Fruit fly (Drosophila melanogaster) whole organism, embryonic: ENCODE results near the gene CG42393.

ENCODE experiments used
- Awh ChIP-seq: fragments of 200-800 bp; sonication (Bioruptor generic); IDR thresholded peaks from 2 replicates; pipeline ENCODE4, ENCODE4 v1.3.6; 2022; ENCODE audit warnings: missing biosample characterization, missing genetic modification characterization
- B-H1 ChIP-seq: fragments of 200-800 bp; sonication (Bioruptor generic); IDR thresholded peaks from 3 replicates; pipeline ENCODE4 v1.3.6; 2022; ENCODE audit warnings: missing biosample characterization, missing genetic modification characterization
- CG10431 ChIP-seq: fragments of 200-800 bp; sonication (Bioruptor generic); optimal IDR thresholded peaks from 3 replicates; lab custom pipeline; 2018; ENCODE audit warnings: missing biosample characterization, mild to moderate bottlenecking, missing genetic modification characterization
- CG10654 ChIP-seq: fragments of 200-800 bp; sonication (Bioruptor generic); optimal IDR thresholded peaks from 2 replicates; lab custom pipeline; 2016; ENCODE audit warnings: missing biosample characterization, missing genetic modification characterization
- CG11085 ChIP-seq: fragments of 200-800 bp; sonication (Bioruptor generic); IDR thresholded peaks from 2 replicates; pipeline ENCODE4 v1.3.6; 2022; ENCODE audit warnings: missing biosample characterization, missing genetic modification characterization
- CG11723 ChIP-seq: fragments of 200-800 bp; sonication (Bioruptor generic); optimal IDR thresholded peaks from 2 replicates; lab custom pipeline; 2017; ENCODE audit warnings: missing biosample characterization, mild to moderate bottlenecking, missing genetic modification characterization
- CG13775 ChIP-seq: fragments of 200-800 bp; sonication (Bioruptor generic); optimal IDR thresholded peaks from 3 replicates; lab custom pipeline; 2017; ENCODE audit warnings: missing biosample characterization, mild to moderate bottlenecking, missing genetic modification characterization
- CG14860 ChIP-seq: fragments of 200-800 bp; sonication (Bioruptor generic); IDR thresholded peaks from 3 replicates; pipeline ENCODE4 v1.3.6; 2022; ENCODE audit warnings: missing biosample characterization, missing genetic modification characterization; ENCODE audit not compliant: partially characterized antibody
- CG15514 ChIP-seq: fragments of 200-800 bp; sonication (Bioruptor generic); optimal IDR thresholded peaks from 3 replicates; lab custom pipeline; 2017; ENCODE audit warnings: missing biosample characterization, missing genetic modification characterization, mild to moderate bottlenecking, moderate library complexity, missing genetic modification reagents
- CG1602 ChIP-seq: fragments of 200-800 bp; sonication (Bioruptor generic); optimal IDR thresholded peaks from 3 replicates; lab custom pipeline; 2016; ENCODE audit warnings: missing biosample characterization, missing genetic modification characterization
- CG17328 ChIP-seq: fragments of 200-800 bp; sonication (Bioruptor generic); IDR thresholded peaks from 2 replicates; pipeline ENCODE4 v1.3.6; 2022; ENCODE audit warnings: missing biosample characterization, missing genetic modification characterization
- CG17361 ChIP-seq: fragments of 200-800 bp; sonication (Bioruptor generic); IDR thresholded peaks from 3 replicates; pipeline ENCODE4 v1.3.6; 2022; ENCODE audit warnings: missing biosample characterization, missing genetic modification characterization
- CG17612 ChIP-seq: fragments of 200-800 bp; sonication (Bioruptor generic); IDR thresholded peaks from 2 replicates; pipeline ENCODE4 v1.3.6; 2022; ENCODE audit warnings: missing biosample characterization, missing genetic modification characterization
- CG33213 ChIP-seq: fragments of 200-800 bp; sonication (Bioruptor generic); optimal IDR thresholded peaks from 3 replicates; lab custom pipeline; 2016; ENCODE audit warnings: missing biosample characterization, missing genetic modification characterization
- CG34224 ChIP-seq: fragments of 200-800 bp; sonication (Bioruptor generic); IDR thresholded peaks from 3 replicates; pipeline ENCODE4 v1.3.6; 2022; ENCODE audit warnings: missing biosample characterization, missing genetic modification characterization; ENCODE audit not compliant: partially characterized antibody
- CG4707 ChIP-seq: fragments of 200-800 bp; sonication (Bioruptor generic); optimal IDR thresholded peaks from 2 replicates; lab custom pipeline; 2018; ENCODE audit warnings: missing biosample characterization, mild to moderate bottlenecking, missing genetic modification characterization, moderate library complexity
- CG6175 ChIP-seq: fragments of 200-800 bp; sonication (Bioruptor generic); IDR thresholded peaks from 3 replicates; pipeline ENCODE4 v1.3.6; 2022; ENCODE audit warnings: missing biosample characterization, missing genetic modification characterization
- CG7271 ChIP-seq: fragments of 200-800 bp; sonication (Bioruptor generic); optimal IDR thresholded peaks from 2 replicates; lab custom pipeline; 2018; ENCODE audit warnings: missing biosample characterization, mild to moderate bottlenecking, missing genetic modification characterization, moderate library complexity
- CG7745 ChIP-seq: fragments of 200-800 bp; sonication (Bioruptor generic); optimal IDR thresholded peaks from 2 replicates; lab custom pipeline; 2018; ENCODE audit warnings: missing biosample characterization, mild to moderate bottlenecking, missing genetic modification characterization, moderate library complexity
- CG7928 ChIP-seq: fragments of 200-800 bp; sonication (Bioruptor generic); optimal IDR thresholded peaks from 2 replicates; lab custom pipeline; 2017; ENCODE audit warnings: missing biosample characterization, mild to moderate bottlenecking, missing genetic modification characterization
- CG7963 ChIP-seq: fragments of 200-800 bp; sonication (Bioruptor generic); IDR thresholded peaks from 3 replicates; pipeline ENCODE4 v1.3.6; 2022; ENCODE audit warnings: missing biosample characterization, missing genetic modification characterization; ENCODE audit not compliant: partially characterized antibody
- CG9817 ChIP-seq: fragments of 200-800 bp; sonication (Bioruptor generic); optimal IDR thresholded peaks from 2 replicates; lab custom pipeline; 2018; ENCODE audit warnings: missing biosample characterization, mild to moderate bottlenecking, missing genetic modification characterization, moderate library complexity
- D19B ChIP-seq: fragments of 200-800 bp; sonication (Bioruptor generic); optimal IDR thresholded peaks from 2 replicates; lab custom pipeline; 2017; ENCODE audit warnings: missing biosample characterization, mild to moderate bottlenecking, missing genetic modification characterization
- Eip74EF ChIP-seq, 2 experiments: fragments of 200-800 bp in 1 of 2; fragments of >200 bp in 1 of 2; sonication (Bioruptor generic) in 1 of 2; optimal IDR thresholded peaks; 2 replicates each; lab custom pipeline; 2017 to 2019; ENCODE audit warnings: missing biosample characterization in 2 of 2, missing genetic modification characterization in 2 of 2, mild to moderate bottlenecking in 1 of 2, moderate library complexity in 1 of 2
- H2.0 ChIP-seq: fragments of 200-800 bp; sonication (Bioruptor generic); IDR thresholded peaks from 2 replicates; pipeline ENCODE4 v1.3.6; 2022; ENCODE audit warnings: missing biosample characterization, missing genetic modification characterization
- Mad ChIP-seq: fragments of 200-800 bp; sonication (Bioruptor generic); optimal IDR thresholded peaks from 2 replicates; lab custom pipeline; 2016; ENCODE audit warnings: missing biosample characterization, missing genetic modification characterization
- Xbp1 ChIP-seq: fragments of 200-800 bp; sonication (Bioruptor generic); optimal IDR thresholded peaks from 3 replicates; lab custom pipeline; 2016; ENCODE audit warnings: missing biosample characterization, mild to moderate bottlenecking, missing genetic modification characterization
- cad ChIP-seq: fragments of >200 bp; optimal IDR thresholded peaks from 2 replicates; lab custom pipeline; 2017; ENCODE audit warnings: missing biosample characterization, missing genetic modification characterization
- ci ChIP-seq: fragments of 200-800 bp; sonication (Bioruptor generic); IDR thresholded peaks from 3 replicates; pipeline ENCODE4 v1.3.6; 2022; ENCODE audit warnings: missing biosample characterization, missing genetic modification characterization
- cwo ChIP-seq: fragments of 200-800 bp; sonication (Bioruptor generic); optimal IDR thresholded peaks from 3 replicates; lab custom pipeline; 2017; ENCODE audit warnings: missing biosample characterization, missing genetic modification characterization, mild to moderate bottlenecking, moderate library complexity, missing genetic modification reagents
- dati ChIP-seq: fragments of 200-800 bp; sonication (Bioruptor generic); IDR thresholded peaks from 2 replicates; pipeline ENCODE4 v1.3.6; 2022; ENCODE audit warnings: missing biosample characterization, missing genetic modification characterization
- disco-r ChIP-seq: fragments of 200-800 bp; sonication (Bioruptor generic); optimal IDR thresholded peaks from 2 replicates; lab custom pipeline; 2016; ENCODE audit warnings: missing biosample characterization, missing genetic modification characterization
- dm ChIP-seq: fragments of 200-800 bp; sonication (Bioruptor generic); optimal IDR thresholded peaks from 3 replicates; lab custom pipeline; 2016; ENCODE audit warnings: missing biosample characterization, missing genetic modification characterization
- dysf ChIP-seq: fragments of 200-800 bp; sonication (Bioruptor generic); IDR thresholded peaks from 3 replicates; pipeline ENCODE4 v1.3.6; 2022; ENCODE audit warnings: missing biosample characterization, missing genetic modification characterization
- gcm ChIP-seq: fragments of 200-800 bp; sonication (Bioruptor generic); optimal IDR thresholded peaks from 2 replicates; lab custom pipeline; 2019; ENCODE audit warnings: missing biosample characterization, mild to moderate bottlenecking, missing genetic modification characterization, moderate library complexity
- gcm2 ChIP-seq: fragments of 200-800 bp; sonication (Bioruptor generic); optimal IDR thresholded peaks from 2 replicates; lab custom pipeline; 2016; ENCODE audit warnings: missing biosample characterization, missing genetic modification characterization
- hkb ChIP-seq, 2 experiments: fragments of 200-800 bp in 1 of 2; fragments of >200 bp in 1 of 2; sonication (Bioruptor generic) in 1 of 2; IDR thresholded peaks in 1 of 2; optimal IDR thresholded peaks in 1 of 2; 2 replicates each; pipeline versions ENCODE4 v1.3.6 to Lab custom; 2017 to 2022; ENCODE audit warnings: missing biosample characterization in 1 of 2, missing genetic modification characterization in 1 of 2
- kay ChIP-seq: fragments of 200-800 bp; sonication (Bioruptor generic); optimal IDR thresholded peaks from 2 replicates; lab custom pipeline; 2016; ENCODE audit warnings: missing biosample characterization, missing genetic modification characterization
- kni ChIP-seq: fragments of 200-800 bp; sonication (Bioruptor generic); optimal IDR thresholded peaks from 3 replicates; lab custom pipeline; 2017; ENCODE audit warnings: mild to moderate bottlenecking, missing biosample characterization, missing genetic modification reagents, missing genetic modification characterization
- lilli ChIP-seq: fragments of 200-800 bp; sonication (Bioruptor generic); optimal IDR thresholded peaks from 3 replicates; lab custom pipeline; 2016; ENCODE audit warnings: missing biosample characterization, missing genetic modification characterization
- row ChIP-seq: fragments of 200-800 bp; sonication (Bioruptor generic); IDR thresholded peaks from 3 replicates; pipeline ENCODE4 v1.3.6; 2022; ENCODE audit warnings: missing biosample characterization, missing genetic modification characterization
- sd ChIP-seq: fragments of 200-800 bp; sonication (Bioruptor generic); optimal IDR thresholded peaks from 3 replicates; lab custom pipeline; 2018; ENCODE audit warnings: missing biosample characterization, mild to moderate bottlenecking, missing genetic modification characterization, moderate library complexity
- slp2 ChIP-seq: fragments of 200-800 bp; sonication (Bioruptor generic); optimal IDR thresholded peaks from 2 replicates; lab custom pipeline; 2016; ENCODE audit warnings: missing biosample characterization, missing genetic modification characterization
- stwl ChIP-seq: fragments of 200-800 bp; sonication (Bioruptor generic); optimal IDR thresholded peaks from 3 replicates; lab custom pipeline; 2018; ENCODE audit warnings: missing biosample characterization, mild to moderate bottlenecking, missing genetic modification characterization, moderate library complexity
- sug ChIP-seq: fragments of 200-800 bp; optimal IDR thresholded peaks from 2 replicates; lab custom pipeline; 2019; ENCODE audit warnings: missing biosample characterization, mild to moderate bottlenecking, missing genetic modification characterization, moderate library complexity
- unpg ChIP-seq: fragments of 200-800 bp; sonication (Bioruptor generic); optimal IDR thresholded peaks from 3 replicates; lab custom pipeline; 2018; ENCODE audit warnings: missing biosample characterization, mild to moderate bottlenecking, missing genetic modification characterization, moderate library complexity
- usp ChIP-seq: fragments of >200 bp; optimal IDR thresholded peaks from 2 replicates; lab custom pipeline; 2017; ENCODE audit warnings: missing biosample characterization, missing genetic modification characterization
- vvl ChIP-seq: fragments of 200-800 bp; sonication (Bioruptor generic); IDR thresholded peaks from 2 replicates; pipeline ENCODE4 v1.3.6; 2022; ENCODE audit warnings: missing biosample characterization, missing genetic modification characterization
- zen2 ChIP-seq: fragments of 200-800 bp; sonication (Bioruptor generic); IDR thresholded peaks from 3 replicates; pipeline ENCODE4 v1.3.6; 2022; ENCODE audit warnings: missing biosample characterization, missing genetic modification characterization; ENCODE audit not compliant: partially characterized antibody

The CG42393 gene

dm6 chr3L:18007413-18008164 is 34.9 kb upstream of the CG42393 start (continued):
- TF ChIP-seq ci (GFP tag; lab: Robert Waterston, UW), result no peak
- TF ChIP-seq stwl (tag; lab: Kevin White, UChicago), result no peak
- TF ChIP-seq CG33213 (GFP tag; lab: Kevin White, UChicago), result no peak
- no peak for TF ChIP-seq CG15514 (GFP tag; lab: Kevin White, UChicago)
- TF ChIP-seq CG9817 (tag; lab: Kevin White, UChicago), result no peak
- no peak for TF ChIP-seq Awh
- TF ChIP-seq gcm2, result no peak
- TF ChIP-seq row (GFP tag; lab: Robert Waterston, UW), result no peak
- no peak for TF ChIP-seq CG14860
- TF ChIP-seq zen2 (GFP tag; lab: Robert Waterston, UW), result no peak
- TF ChIP-seq CG17328 (GFP tag; lab: Robert Waterston, UW), result no peak
- no peak for TF ChIP-seq CG7745 (tag; lab: Kevin White, UChicago)
- TF ChIP-seq D19B (GFP tag; lab: Kevin White, UChicago), result no peak
- TF ChIP-seq sd (tag; lab: Kevin White, UChicago), result peak; percentile 32
- TF ChIP-seq CG17361, result no peak
- no peak for TF ChIP-seq unpg (GFP tag; lab: Kevin White, UChicago)
- no peak for TF ChIP-seq cad (GFP tag; lab: Kevin White, UChicago)
- no peak for TF ChIP-seq CG11085 (GFP tag; lab: Robert Waterston, UW)
- no peak for TF ChIP-seq Xbp1 (GFP tag; lab: Kevin White, UChicago)
- TF ChIP-seq CG11723 (GFP tag; lab: Kevin White, UChicago), result no peak
- no peak for TF ChIP-seq disco-r (GFP tag; lab: Kevin White, UChicago)
- no peak for TF ChIP-seq lilli
- no peak for TF ChIP-seq dysf (GFP tag; lab: Robert Waterston, UW)
- TF ChIP-seq gcm, result no peak
- TF ChIP-seq dati (GFP tag; lab: Robert Waterston, UW), result no peak
- no peak for TF ChIP-seq CG34224 (GFP tag; lab: Robert Waterston, UW)
- no peak for TF ChIP-seq CG7928 (GFP tag; lab: Kevin White, UChicago)
- peak; percentile 34 for TF ChIP-seq sug
- TF ChIP-seq usp (GFP tag; lab: Kevin White, UChicago), result no peak
- peak in 1 of 2 experiments; percentile 48 for TF ChIP-seq Eip74EF (GFP tag; optimal IDR thresholded peaks at IDR 0.05; lab: Kevin White, UChicago)
- no peak for TF ChIP-seq CG10431 (GFP tag; lab: Kevin White, UChicago)
- no peak for TF ChIP-seq hkb (optimal IDR thresholded peaks at IDR 0.05; lab: Kevin White, UChicago)
- no peak for TF ChIP-seq hkb (GFP tag; IDR thresholded peaks at IDR 0.05; lab: Robert Waterston, UW)
- TF ChIP-seq CG4707 (GFP tag; lab: Kevin White, UChicago), result no peak
- TF ChIP-seq CG10654, result no peak
- TF ChIP-seq Mad (GFP tag; lab: Kevin White, UChicago), result no peak
- peak; percentile 29 for TF ChIP-seq kni (GFP tag; lab: Kevin White, UChicago)
- TF ChIP-seq CG7963 (GFP tag; lab: Robert Waterston, UW), result no peak
- TF ChIP-seq slp2 (GFP tag; lab: Kevin White, UChicago), result no peak
- TF ChIP-seq B-H1 (GFP tag; lab: Robert Waterston, UW), result no peak
- TF ChIP-seq CG6175 (GFP tag; lab: Robert Waterston, UW), result no peak
- TF ChIP-seq CG1602, result no peak
- TF ChIP-seq CG7271 (tag; lab: Kevin White, UChicago), result no peak
- no peak for TF ChIP-seq kay (GFP tag; lab: Kevin White, UChicago)
- TF ChIP-seq dm (GFP tag; lab: Kevin White, UChicago), result no peak
- no peak for TF ChIP-seq CG13775 (GFP tag; lab: Kevin White, UChicago)
- TF ChIP-seq CG17612 (GFP tag; lab: Robert Waterston, UW), result no peak
- TF ChIP-seq vvl, result peak; percentile 53; the same call in 1 of the 2 replicates
- TF ChIP-seq cwo (GFP tag; lab: Kevin White, UChicago), result peak; percentile 1
- TF ChIP-seq H2.0 (GFP tag; lab: Robert Waterston, UW), result no peak
